Worm (Caenorhabditis elegans) whole organism, L4 larva: ENCODE data around the gene ech-3.

Source experiments
- D1046.2 ChIP-seq: fragments of 200-800 bp; sonication (Bioruptor generic); IDR thresholded peaks from 2 replicates; pipeline ENCODE4 v1.3.6; 2022; ENCODE audit warnings: missing genetic modification characterization, missing compliant biosample characterization
- F37D6.2 ChIP-seq: sonication (generic microtip); optimal IDR thresholded peaks from 2 replicates; lab custom pipeline; 2016; ENCODE audit warnings: mild to moderate bottlenecking, missing genetic modification characterization, missing compliant biosample characterization
- F44E2.7 ChIP-seq: fragments of 200-800 bp; sonication (Bioruptor generic); IDR thresholded peaks from 2 replicates; pipeline ENCODE4 v2.1.2; 2022; ENCODE audit warnings: missing genetic modification characterization, missing compliant biosample characterization
- T20F7.1 ChIP-seq: fragments of 200-800 bp; sonication (Bioruptor generic); optimal IDR thresholded peaks from 2 replicates; lab custom pipeline; 2018; ENCODE audit warnings: mild to moderate bottlenecking, missing genetic modification characterization, missing compliant biosample characterization
- T26A8.4 ChIP-seq: fragments of 200-800 bp; sonication (Bioruptor generic); IDR thresholded peaks from 2 replicates; pipeline ENCODE4 v1.3.6; 2022; ENCODE audit warnings: missing genetic modification characterization, missing compliant biosample characterization
- ZK337.2 ChIP-seq: fragments of 200-800 bp; sonication (Bioruptor generic); IDR thresholded peaks from 2 replicates; pipeline ENCODE4 v1.3.6; 2022; ENCODE audit warnings: missing genetic modification reagents, missing genetic modification characterization, missing compliant biosample characterization
- aha-1 ChIP-seq: fragments of 150-350 bp; peaks from one replicate; lab custom pipeline; 2014; ENCODE audit warnings: missing biosample characterization, missing genetic modification characterization
- arid-1 ChIP-seq: fragments of 200-800 bp; sonication (Bioruptor generic); conservative IDR thresholded peaks from 2 replicates; pipeline ENCODE4 v1.3.6; 2022; ENCODE audit warnings: missing genetic modification reagents, missing genetic modification characterization, missing compliant biosample characterization
- ceh-20 ChIP-seq: fragments of 200-800 bp; sonication (Bioruptor generic); IDR thresholded peaks from 2 replicates; pipeline ENCODE4 v1.3.6; 2022; ENCODE audit warnings: missing genetic modification reagents, missing genetic modification characterization, missing compliant biosample characterization
- ceh-82 ChIP-seq: sonication (generic microtip); optimal IDR thresholded peaks from 2 replicates; lab custom pipeline; 2017; ENCODE audit warnings: missing biosample characterization, missing genetic modification characterization
- cey-2 ChIP-seq: sonication (generic microtip); optimal IDR thresholded peaks from 3 replicates; lab custom pipeline; 2017; ENCODE audit warnings: missing genetic modification characterization, mild to moderate bottlenecking, missing compliant biosample characterization, antibody characterized with exemption, borderline replicate concordance; ENCODE audit not compliant: insufficient read depth
- ctbp-1 ChIP-seq: fragments of 200-800 bp; sonication (Bioruptor generic); IDR thresholded peaks from 2 replicates; pipeline ENCODE4 v1.3.6; 2022; ENCODE audit warnings: missing genetic modification reagents, missing genetic modification characterization, missing compliant biosample characterization
- daf-16 ChIP-seq, 3 experiments: sonication (generic microtip); optimal IDR thresholded peaks; 2 replicates each; lab custom pipeline; 2016 to 2017; ENCODE audit warnings: missing genetic modification characterization in 3 of 3, missing genetic modification reagents in 3 of 3, mild to moderate bottlenecking in 2 of 3, missing compliant biosample characterization in 2 of 3, missing biosample characterization in 1 of 3, moderate library complexity in 1 of 3
- dpl-1 ChIP-seq: fragments of 150-350 bp; optimal IDR thresholded peaks from 2 replicates; lab custom pipeline; 2014; ENCODE audit warnings: missing biosample characterization, missing genetic modification reagents, missing genetic modification characterization
- duxl-1 ChIP-seq: sonication (generic microtip); optimal IDR thresholded peaks from 2 replicates; lab custom pipeline; 2016; ENCODE audit warnings: mild to moderate bottlenecking, missing genetic modification characterization, moderate library complexity, missing compliant biosample characterization; ENCODE audit not compliant: poor library complexity
- fkh-10 ChIP-seq: fragments of 150-350 bp; optimal IDR thresholded peaks from 2 replicates; lab custom pipeline; 2014; ENCODE audit warnings: missing biosample characterization, missing genetic modification reagents, missing genetic modification characterization
- fos-1 ChIP-seq: fragments of 150-350 bp; optimal IDR thresholded peaks from 2 replicates; lab custom pipeline; 2014; ENCODE audit warnings: missing biosample characterization, missing genetic modification characterization
- hif-1 ChIP-seq, 2 experiments: sonication (generic microtip); optimal IDR thresholded peaks; 2 replicates each; lab custom pipeline; 2016 to 2017; ENCODE audit warnings: missing compliant biosample characterization in 2 of 2, missing genetic modification characterization in 2 of 2, missing genetic modification reagents in 2 of 2, missing genotype in 2 of 2, mild to moderate bottlenecking in 1 of 2
- hlh-11 ChIP-seq: fragments of 200-800 bp; sonication (Bioruptor generic); optimal IDR thresholded peaks from 2 replicates; lab custom pipeline; 2018; ENCODE audit warnings: mild to moderate bottlenecking, missing genetic modification characterization, missing compliant biosample characterization
- hlh-30 ChIP-seq: sonication (generic microtip); optimal IDR thresholded peaks from 2 replicates; lab custom pipeline; 2017; ENCODE audit warnings: antibody characterized with exemption, mild to moderate bottlenecking, missing genetic modification characterization, missing compliant biosample characterization; ENCODE audit not compliant: insufficient read depth
- hmg-1.1 ChIP-seq: fragments of 200-800 bp; sonication (Bioruptor generic); IDR thresholded peaks from 2 replicates; pipeline ENCODE4 v1.3.6; 2022; ENCODE audit warnings: missing genetic modification reagents, missing genetic modification characterization, missing compliant biosample characterization
- lim-7 ChIP-seq: fragments of 200-800 bp; sonication (Bioruptor generic); IDR thresholded peaks from 2 replicates; pipeline ENCODE4 v1.3.6; 2022; ENCODE audit warnings: missing genetic modification characterization, missing compliant biosample characterization
- lsy-2 ChIP-seq, 2 experiments: fragments of 150-350 bp in 1 of 2; sonication (generic microtip) in 1 of 2; optimal IDR thresholded peaks; 2 replicates each; lab custom pipeline; 2014 to 2017; ENCODE audit warnings: missing biosample characterization in 2 of 2, missing genetic modification characterization in 2 of 2
- mdl-1 ChIP-seq, 2 experiments: fragments of 150-350 bp in 1 of 2; sonication (generic microtip) in 1 of 2; optimal IDR thresholded peaks; 2 replicates each; lab custom pipeline; 2014 to 2017; ENCODE audit warnings: missing biosample characterization in 2 of 2, missing genetic modification characterization in 2 of 2
- mep-1 ChIP-seq: fragments of 150-350 bp; sonication (generic microtip); optimal IDR thresholded peaks from 3 replicates; lab custom pipeline; 2014; ENCODE audit warnings: missing biosample characterization, missing genetic modification characterization
- mxl-3 ChIP-seq: fragments of 200-800 bp; sonication (Bioruptor generic); optimal IDR thresholded peaks from 2 replicates; lab custom pipeline; 2018; ENCODE audit warnings: mild to moderate bottlenecking, missing genetic modification characterization, missing compliant biosample characterization
- nhr-10 ChIP-seq: fragments of 150-350 bp; optimal IDR thresholded peaks from 2 replicates; lab custom pipeline; 2014; ENCODE audit warnings: missing biosample characterization, missing genetic modification characterization
- nhr-11 ChIP-seq: fragments of 150-350 bp; optimal IDR thresholded peaks from 2 replicates; lab custom pipeline; 2014; ENCODE audit warnings: missing biosample characterization, missing genetic modification characterization
- nhr-28 ChIP-seq: fragments of 150-350 bp; optimal IDR thresholded peaks from 2 replicates; lab custom pipeline; 2014; ENCODE audit warnings: missing biosample characterization, missing genetic modification characterization
- nhr-77 ChIP-seq: fragments of 150-350 bp; optimal IDR thresholded peaks from 2 replicates; lab custom pipeline; 2014; ENCODE audit warnings: missing biosample characterization, missing genetic modification characterization
- php-3 ChIP-seq: fragments of 200-800 bp; sonication (Bioruptor generic); IDR thresholded peaks from 2 replicates; pipeline ENCODE4 v1.3.6; 2022; ENCODE audit warnings: missing genetic modification reagents, missing genetic modification characterization, missing compliant biosample characterization
- rbr-2 ChIP-seq: sonication (generic microtip); optimal IDR thresholded peaks from 2 replicates; lab custom pipeline; 2016; ENCODE audit warnings: missing genotype, missing genetic modification characterization, missing compliant biosample characterization
- saeg-2 ChIP-seq: fragments of 200-800 bp; sonication (Bioruptor generic); IDR thresholded peaks from 2 replicates; pipeline ENCODE4 v1.3.6; 2022; ENCODE audit warnings: missing genetic modification reagents, missing genetic modification characterization, missing compliant biosample characterization
- sdz-12 ChIP-seq: fragments of 200-800 bp; sonication (Bioruptor generic); optimal IDR thresholded peaks from 2 replicates; lab custom pipeline; 2018; ENCODE audit warnings: mild to moderate bottlenecking, missing genetic modification characterization, missing compliant biosample characterization
- snpc-4 ChIP-seq: fragments of 150-350 bp; optimal IDR thresholded peaks from 2 replicates; lab custom pipeline; 2014; ENCODE audit warnings: missing biosample characterization, missing genetic modification characterization
- tra-1 ChIP-seq: fragments of 200-800 bp; sonication (Bioruptor generic); IDR thresholded peaks from 2 replicates; pipeline ENCODE4 v1.3.6; 2022; ENCODE audit warnings: missing genetic modification reagents, missing genetic modification characterization, missing compliant biosample characterization
- unc-62 ChIP-seq, 3 experiments: fragments of 150-350 bp in 1 of 3; sonication (generic microtip); optimal IDR thresholded peaks in 2 of 3; peaks in 1 of 3; 1 replicate in 1 of 3; 2 replicates in 2 of 3; lab custom pipeline; 2014 to 2017; ENCODE audit warnings: missing biosample characterization in 3 of 3, missing genetic modification characterization in 3 of 3, missing genetic modification reagents in 3 of 3, missing genotype in 1 of 3
- vab-7 ChIP-seq: fragments of 200-800 bp; sonication (Bioruptor generic); IDR thresholded peaks from 2 replicates; pipeline ENCODE4 v1.3.6; 2022; ENCODE audit warnings: missing genetic modification reagents, missing genetic modification characterization, missing compliant biosample characterization
- zfp-2 ChIP-seq: sonication (generic microtip); optimal IDR thresholded peaks from 2 replicates; lab custom pipeline; 2016; ENCODE audit warnings: mild to moderate bottlenecking, missing genetic modification characterization, missing compliant biosample characterization
- zip-2 ChIP-seq: fragments of 150-350 bp; optimal IDR thresholded peaks from 2 replicates; lab custom pipeline; 2014; ENCODE audit warnings: missing biosample characterization, missing genetic modification characterization
- ztf-7 ChIP-seq: fragments of 150-350 bp; optimal IDR thresholded peaks from 2 replicates; lab custom pipeline; 2014; ENCODE audit warnings: missing biosample characterization, missing genetic modification characterization

Gene ech-3

ce11 chrV:7978798-7979197, 43.2 kb upstream of the ech-3 start (continued):
- TF ChIP-seq fkh-10 (GFP tag; lab: Kevin White, UChicago), result no peak
- TF ChIP-seq hlh-11 (tag; lab: Kevin White, UChicago), result peak; percentile 52
- no peak for TF ChIP-seq vab-7
- TF ChIP-seq lim-7 (GFP tag; lab: Robert Waterston, UW), result no peak
- TF ChIP-seq rbr-2, result peak; percentile 21
- peak in 1 of 2 experiments; percentile 54 for TF ChIP-seq lsy-2 (tag; optimal IDR thresholded peaks at IDR 0.05; lab: Kevin White, UChicago)
- TF ChIP-seq T26A8.4, result 0 out of 2 replicates have a peak, but pooled peaks have one; percentile 20
- 0 out of 2 replicates have a peak, but pooled peaks have one; percentile 35 for TF ChIP-seq F44E2.7 (GFP tag; lab: Robert Waterston, UW)
- no peak for TF ChIP-seq ztf-7 (tag; lab: Kevin White, UChicago)
- TF ChIP-seq ctbp-1 (GFP tag; lab: Robert Waterston, UW), result no peak
- TF ChIP-seq, all 104 proteins: peak for 18

- TF ChIP-seq ZK337.2 (GFP tag; lab: Robert Waterston, UW) (no peak), daf-16 (GFP tag; optimal IDR thresholded peaks at IDR 0.05; lab: Kevin White, UChicago) (peak in 1 of 2 experiments; percentile 36), daf-16 (tag; optimal IDR thresholded peaks at IDR 0.05; lab: Kevin White, UChicago) (no peak), tra-1 (GFP tag; lab: Robert Waterston, UW) (0 out of 2 replicates have a peak, but pooled peaks have one; percentile 60), hlh-30 (peak; percentile 69), unc-62 (GFP tag; optimal IDR thresholded peaks at IDR 0.05 in 1 of 2; lab: Kevin White, UChicago) (peak in 1 of 2 experiments; percentile 71), unc-62 (tag; optimal IDR thresholded peaks at IDR 0.05; lab: Kevin White, UChicago) (no peak), lsy-2 (tag; optimal IDR thresholded peaks at IDR 0.05; lab: Kevin White, UChicago) (peak in 1 of 2 experiments; percentile 63), F37D6.2 (tag; lab: Kevin White, UChicago) (peak; percentile 6), aha-1 (tag; lab: Kevin White, UChicago) (peak; percentile 97), mep-1 (tag; lab: Kevin White, UChicago) (peak; percentile 59), ctbp-1 (GFP tag; lab: Robert Waterston, UW) (peak; percentile 37; the same call in 1 of the 2 replicates), hif-1 (tag; optimal IDR thresholded peaks at IDR 0.05; lab: Kevin White, UChicago) (peak in 1 of 2 experiments; percentile 21), rbr-2 (peak; percentile 60), dpl-1 (peak; percentile 2), cey-2 (tag; lab: Kevin White, UChicago) (no peak), nhr-11 (peak; percentile 29), ceh-20 (0 out of 2 replicates have a peak, but pooled peaks have one; percentile 50), fkh-10 (GFP tag; lab: Kevin White, UChicago) (peak; percentile 26), hmg-1.1 (0 out of 2 replicates have a peak, but pooled peaks have one; percentile 58), hlh-11 (tag; lab: Kevin White, UChicago) (peak; percentile 38), saeg-2 (no peak), mdl-1 (tag; optimal IDR thresholded peaks at IDR 0.05; lab: Kevin White, UChicago) (peak in 1 of 2 experiments; percentile 65), nhr-77 (tag; lab: Kevin White, UChicago) (no peak), nhr-28 (tag; lab: Kevin White, UChicago) (no peak)
Measured at ce11 chrV:7980370-7980987, 41.5 kb upstream of the ech-3 start.

ce11 chrV:7980993-7981595, 40.9 kb upstream of the ech-3 start, which contains the start of gene F26D11.1:
Gene F26D11.1, plus strand, starts transcription at chrV:7981545.
- TF ChIP-seq arid-1 (no peak), ztf-7 (tag; lab: Kevin White, UChicago) (no peak), php-3 (GFP tag; lab: Robert Waterston, UW) (no peak), nhr-10 (tag; lab: Kevin White, UChicago) (no peak), zfp-2 (tag; lab: Kevin White, UChicago) (no peak), T20F7.1 (no peak), hmg-1.1 (no peak), duxl-1 (no peak), mxl-3 (GFP tag; lab: Kevin White, UChicago) (no peak), snpc-4 (no peak), D1046.2 (GFP tag; lab: Robert Waterston, UW) (no peak), sdz-12 (no peak), ceh-82 (tag; lab: Kevin White, UChicago) (no peak), fos-1 (no peak), mep-1 (tag; lab: Kevin White, UChicago) (no peak), zip-2 (tag; lab: Kevin White, UChicago) (no peak), mdl-1 (tag; optimal IDR thresholded peaks at IDR 0.05; lab: Kevin White, UChicago) (no peak)
